Worm (Caenorhabditis elegans): ENCODE data around the gene Y69A2AR.51.

DNA sequence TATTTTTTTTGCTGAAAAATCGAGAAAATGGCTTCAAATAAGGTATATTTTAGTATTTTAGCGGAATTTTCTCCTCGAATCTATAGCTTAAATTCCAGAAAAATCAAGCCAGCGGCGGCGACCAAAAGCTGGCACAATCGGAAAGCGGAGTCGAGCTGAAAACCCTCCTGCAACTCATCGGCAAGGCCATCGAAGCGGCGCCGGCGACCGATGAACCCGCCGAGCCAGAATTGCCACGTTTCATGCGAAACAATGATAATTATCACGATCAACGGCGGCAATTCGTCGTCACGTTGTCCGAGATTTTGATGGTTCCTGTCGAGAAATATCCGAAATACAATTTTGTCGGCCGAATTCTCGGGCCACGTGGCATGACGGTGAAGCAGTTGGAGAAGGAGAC lies 38.2 kb downstream of the Y69A2AR.51 start, which contains the start of gene Y69A2AR.32:
- TF ChIP-seq nfya-1 (tag; optimal IDR thresholded peaks at IDR 0.05) = no peak
- no peak for TF ChIP-seq pqm-1 (tag; optimal IDR thresholded peaks at IDR 0.05)
- no peak for TF ChIP-seq nhr-11 (tag; optimal IDR thresholded peaks at IDR 0.05)
- TF ChIP-seq pha-4 (tag; optimal IDR thresholded peaks at IDR 0.05) = no peak
- TF ChIP-seq fkh-10 (GFP tag; optimal IDR thresholded peaks at IDR 0.05) = no peak
- no peak for TF ChIP-seq elt-2 (tag; optimal IDR thresholded peaks at IDR 0.05)
- TF ChIP-seq ceh-24 (tag; optimal IDR thresholded peaks at IDR 0.05) = no peak
- no peak for TF ChIP-seq unc-86 (tag; optimal IDR thresholded peaks at IDR 0.05)
- no peak for TF ChIP-seq ceh-45 (GFP tag; IDR thresholded peaks at IDR 0.05)
- no peak for TF ChIP-seq hlh-13 (GFP tag; optimal IDR thresholded peaks at IDR 0.05)
- TF ChIP-seq C08G9.2 (tag; optimal IDR thresholded peaks at IDR 0.05) = no peak
- TF ChIP-seq ama-1 (optimal IDR thresholded peaks at IDR 0.05) = no peak
- TF ChIP-seq hlh-8 (tag; optimal IDR thresholded peaks at IDR 0.05) = no peak
- TF ChIP-seq ceh-48 (tag; optimal IDR thresholded peaks at IDR 0.05) = no peak

Measured in whole organism, late embryonic.